Fruit fly (Drosophila melanogaster): ENCODE measurements around the gene CG12480.

DNA sequence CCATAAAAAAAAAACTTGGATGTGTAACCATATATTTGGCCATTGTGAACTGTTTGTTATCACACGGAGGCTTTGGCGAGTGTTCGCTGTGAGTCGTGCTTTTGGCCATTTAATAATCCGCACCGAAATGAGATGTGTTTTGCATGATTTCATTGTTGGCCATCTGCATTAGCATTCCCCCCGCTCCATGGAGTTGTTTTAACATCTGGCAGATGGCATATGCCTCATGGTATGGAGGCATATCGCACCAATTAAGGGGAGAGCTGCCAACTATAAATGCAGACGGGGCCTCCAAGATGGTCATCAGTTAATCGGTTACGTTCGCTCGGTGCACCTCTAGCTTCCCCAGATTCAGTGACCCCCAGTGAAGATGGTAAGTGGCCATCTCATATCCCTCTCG, 11.3 kb downstream of the CG12480 start, which contains the start of gene CG11584:
- TF ChIP-seq CTCF (optimal IDR thresholded peaks at IDR 0.05) (no peak), CG8478 (optimal IDR thresholded peaks at IDR 0.05) (no peak)

Data from S2 (cell line).